Fruit fly (Drosophila melanogaster) whole organism, embryonic: Measurements from ENCODE around the gene CG31436.
A peak's percentile ranks its signal among the peaks of the same experiment; 100 is the strongest.

ENCODE experiments used
- Adf1 ChIP-seq: fragments of 200-800 bp; sonication (Bioruptor generic); IDR thresholded peaks from 2 replicates; pipeline ENCODE4 v1.3.6; 2022; ENCODE audit warnings: missing biosample characterization, missing genetic modification characterization
- CG10366 ChIP-seq: fragments of 200-800 bp; sonication (Bioruptor generic); IDR thresholded peaks from 2 replicates; pipeline ENCODE4 v1.3.6; 2022; ENCODE audit warnings: missing biosample characterization, missing genetic modification characterization
- CG10654 ChIP-seq: fragments of 200-800 bp; sonication (Bioruptor generic); optimal IDR thresholded peaks from 2 replicates; lab custom pipeline; 2016; ENCODE audit warnings: missing biosample characterization, missing genetic modification characterization
- CG10979 ChIP-seq: fragments of 200-800 bp; sonication (Bioruptor generic); optimal IDR thresholded peaks from 2 replicates; lab custom pipeline; 2018; ENCODE audit warnings: missing biosample characterization, mild to moderate bottlenecking, missing genetic modification characterization, moderate library complexity
- CG12236 ChIP-seq: fragments of 200-800 bp; sonication (Bioruptor generic); optimal IDR thresholded peaks from 2 replicates; lab custom pipeline; 2016; ENCODE audit warnings: missing biosample characterization, missing genetic modification characterization
- CG1233 ChIP-seq: fragments of 200-800 bp; sonication (Bioruptor generic); optimal IDR thresholded peaks from 4 replicates; lab custom pipeline; 2018; ENCODE audit warnings: missing biosample characterization, mild to moderate bottlenecking, missing genetic modification characterization
- CG13287 ChIP-seq: fragments of 200-800 bp; sonication (Bioruptor generic); IDR thresholded peaks from 2 replicates; pipeline ENCODE4 v1.3.6; 2022; ENCODE audit warnings: missing biosample characterization, missing genetic modification characterization; ENCODE audit not compliant: partially characterized antibody
- CG13296 ChIP-seq: fragments of 200-800 bp; sonication (Bioruptor generic); optimal IDR thresholded peaks from 3 replicates; lab custom pipeline; 2018; ENCODE audit warnings: missing biosample characterization, mild to moderate bottlenecking, missing genetic modification characterization
- CG17361 ChIP-seq: fragments of 200-800 bp; sonication (Bioruptor generic); IDR thresholded peaks from 3 replicates; pipeline ENCODE4 v1.3.6; 2022; ENCODE audit warnings: missing biosample characterization, missing genetic modification characterization
- CG17385 ChIP-seq: fragments of 200-800 bp; sonication (Bioruptor generic); optimal IDR thresholded peaks from 3 replicates; lab custom pipeline; 2018; ENCODE audit warnings: missing biosample characterization, mild to moderate bottlenecking, missing genetic modification characterization
- CG1792 ChIP-seq: fragments of 200-800 bp; sonication (Bioruptor generic); optimal IDR thresholded peaks from 2 replicates; lab custom pipeline; 2016; ENCODE audit warnings: missing biosample characterization, missing genetic modification characterization
- CG18599 ChIP-seq: fragments of 200-800 bp; sonication (Bioruptor generic); optimal IDR thresholded peaks from 3 replicates; lab custom pipeline; 2017; ENCODE audit warnings: missing biosample characterization, missing genetic modification characterization, mild to moderate bottlenecking, moderate library complexity, missing genetic modification reagents
- CG31388 ChIP-seq: fragments of 200-800 bp; sonication (Bioruptor generic); optimal IDR thresholded peaks from 2 replicates; lab custom pipeline; 2016; ENCODE audit warnings: missing biosample characterization, missing genetic modification characterization
- CG31441 ChIP-seq: fragments of 200-800 bp; sonication (Bioruptor generic); IDR thresholded peaks from 2 replicates; pipeline ENCODE4 v1.3.6; 2022; ENCODE audit warnings: missing biosample characterization, missing genetic modification characterization
- CG3838 ChIP-seq: fragments of 200-800 bp; sonication (Bioruptor generic); optimal IDR thresholded peaks from 3 replicates; lab custom pipeline; 2016; ENCODE audit warnings: missing biosample characterization, missing genetic modification characterization
- CG4854 ChIP-seq: fragments of 200-800 bp; sonication (Bioruptor generic); optimal IDR thresholded peaks from 2 replicates; lab custom pipeline; 2016; ENCODE audit warnings: missing biosample characterization, missing genetic modification characterization, inconsistent platforms
- CG5180 ChIP-seq: fragments of 200-800 bp; sonication (Bioruptor generic); optimal IDR thresholded peaks from 3 replicates; lab custom pipeline; 2017; ENCODE audit warnings: missing biosample characterization, missing genetic modification characterization, mild to moderate bottlenecking, moderate library complexity, missing genetic modification reagents
- CG6654 ChIP-seq: fragments of 200-800 bp; sonication (Bioruptor generic); optimal IDR thresholded peaks from 2 replicates; lab custom pipeline; 2017; ENCODE audit warnings: missing biosample characterization, mild to moderate bottlenecking, missing genetic modification characterization
- CG7357 ChIP-seq: fragments of 200-800 bp; sonication (Bioruptor generic); IDR thresholded peaks from 3 replicates; pipeline ENCODE4 v1.3.6; 2022; ENCODE audit warnings: missing biosample characterization, missing genetic modification characterization
- CG7928 ChIP-seq: fragments of 200-800 bp; sonication (Bioruptor generic); optimal IDR thresholded peaks from 2 replicates; lab custom pipeline; 2017; ENCODE audit warnings: missing biosample characterization, mild to moderate bottlenecking, missing genetic modification characterization
- CG7987 ChIP-seq: fragments of 200-800 bp; sonication (Bioruptor generic); optimal IDR thresholded peaks from 2 replicates; lab custom pipeline; 2018; ENCODE audit warnings: missing biosample characterization, mild to moderate bottlenecking, missing genetic modification characterization, moderate library complexity
- CG9215 ChIP-seq: fragments of 200-800 bp; sonication (Bioruptor generic); IDR thresholded peaks from 2 replicates; pipeline ENCODE4 v1.3.6; 2022; ENCODE audit warnings: missing biosample characterization, missing genetic modification characterization
- Camta ChIP-seq: fragments of 200-800 bp; sonication (Bioruptor generic); optimal IDR thresholded peaks from 2 replicates; lab custom pipeline; 2016; ENCODE audit warnings: missing biosample characterization, missing genetic modification characterization
- D ChIP-seq, 2 experiments: fragments of 200-800 bp in 1 of 2; fragments of >200 bp in 1 of 2; sonication (Bioruptor generic) in 1 of 2; optimal IDR thresholded peaks; 2 replicates in 1 of 2; 3 replicates in 1 of 2; lab custom pipeline; 2017; ENCODE audit warnings: mild to moderate bottlenecking in 1 of 2, missing biosample characterization in 1 of 2, missing genetic modification characterization in 1 of 2, missing genetic modification reagents in 1 of 2
- Dip3 ChIP-seq: fragments of 200-800 bp; sonication (Bioruptor generic); optimal IDR thresholded peaks from 3 replicates; lab custom pipeline; 2016; ENCODE audit warnings: missing biosample characterization, missing genetic modification characterization
- Doc3 ChIP-seq: fragments of 200-800 bp; sonication (Bioruptor generic); IDR thresholded peaks from 3 replicates; pipeline ENCODE4 v1.3.6; 2022; ENCODE audit warnings: missing biosample characterization, missing genetic modification characterization; ENCODE audit not compliant: partially characterized antibody
- Elba2 ChIP-seq: fragments of 200-800 bp; sonication (Bioruptor generic); optimal IDR thresholded peaks from 3 replicates; lab custom pipeline; 2016; ENCODE audit warnings: missing biosample characterization, missing genetic modification characterization
- Med ChIP-seq: fragments of 200-800 bp; sonication (Bioruptor generic); peaks from one replicate; lab custom pipeline; 2016; ENCODE audit warnings: missing biosample characterization, missing genetic modification characterization, mild to moderate bottlenecking, inconsistent platforms, moderate library complexity
- Neu2 ChIP-seq: fragments of 200-800 bp; sonication (Bioruptor generic); optimal IDR thresholded peaks from 3 replicates; lab custom pipeline; 2016; ENCODE audit warnings: missing biosample characterization, missing genetic modification characterization, borderline replicate concordance
- Nf-YC ChIP-seq: fragments of 200-800 bp; optimal IDR thresholded peaks from 3 replicates; lab custom pipeline; 2019; ENCODE audit warnings: missing biosample characterization, mild to moderate bottlenecking, missing genetic modification characterization, moderate library complexity
- TFAM ChIP-seq: fragments of 200-800 bp; sonication (Bioruptor generic); optimal IDR thresholded peaks from 2 replicates; lab custom pipeline; 2017; ENCODE audit warnings: missing biosample characterization, missing genetic modification characterization, inconsistent platforms
- Tbp ChIP-seq: fragments of >200 bp; optimal IDR thresholded peaks from 2 replicates; lab custom pipeline; 2018; ENCODE audit warnings: missing biosample characterization, missing genetic modification characterization
- bowl ChIP-seq: fragments of 200-800 bp; sonication (Bioruptor generic); IDR thresholded peaks from 2 replicates; pipeline ENCODE4 v1.3.6; 2022; ENCODE audit warnings: missing biosample characterization, missing genetic modification characterization
- cad ChIP-seq: fragments of >200 bp; optimal IDR thresholded peaks from 2 replicates; lab custom pipeline; 2017; ENCODE audit warnings: missing biosample characterization, missing genetic modification characterization
- cas ChIP-seq: fragments of 200-800 bp; sonication (Bioruptor generic); IDR thresholded peaks from 2 replicates; pipeline ENCODE4 v1.3.6; 2022; ENCODE audit warnings: missing biosample characterization, missing genetic modification characterization
- crp ChIP-seq, 2 experiments: fragments of 200-800 bp; sonication (Bioruptor generic); optimal IDR thresholded peaks; 2 replicates in 1 of 2; 3 replicates in 1 of 2; lab custom pipeline; 2017; ENCODE audit warnings: missing biosample characterization in 2 of 2, missing genetic modification characterization in 2 of 2, mild to moderate bottlenecking in 1 of 2, moderate library complexity in 1 of 2
- fd64A ChIP-seq: fragments of 200-800 bp; sonication (Bioruptor generic); optimal IDR thresholded peaks from 3 replicates; lab custom pipeline; 2018; ENCODE audit warnings: missing biosample characterization, mild to moderate bottlenecking, missing genetic modification characterization
- gce ChIP-seq: fragments of 200-800 bp; sonication (Bioruptor generic); IDR thresholded peaks from 3 replicates; pipeline ENCODE4 v1.3.6; 2022; ENCODE audit warnings: missing biosample characterization, missing genetic modification characterization
- her ChIP-seq: fragments of 200-800 bp; sonication (Bioruptor generic); optimal IDR thresholded peaks from 2 replicates; lab custom pipeline; 2016; ENCODE audit warnings: missing biosample characterization, missing genetic modification characterization
- kah ChIP-seq: fragments of 200-800 bp; sonication (Bioruptor generic); optimal IDR thresholded peaks from 2 replicates; lab custom pipeline; 2018; ENCODE audit warnings: missing biosample characterization, mild to moderate bottlenecking, missing genetic modification characterization
- onecut ChIP-seq: fragments of 200-800 bp; sonication (Bioruptor generic); IDR thresholded peaks from 2 replicates; pipeline ENCODE4 v1.3.6; 2022; ENCODE audit warnings: missing biosample characterization, missing genetic modification characterization
- pfk ChIP-seq: fragments of 200-800 bp; sonication (Bioruptor generic); optimal IDR thresholded peaks from 2 replicates; lab custom pipeline; 2018; ENCODE audit warnings: missing biosample characterization, mild to moderate bottlenecking, missing genetic modification characterization, moderate library complexity
- pum ChIP-seq: fragments of 200-800 bp; sonication (Bioruptor generic); optimal IDR thresholded peaks from 2 replicates; lab custom pipeline; 2016; ENCODE audit warnings: missing biosample characterization, missing genetic modification characterization
- rib ChIP-seq: fragments of 200-800 bp; sonication (Bioruptor generic); IDR thresholded peaks from 2 replicates; pipeline ENCODE4 v1.3.6; 2022; ENCODE audit warnings: missing biosample characterization, missing genetic modification characterization
- row ChIP-seq: fragments of 200-800 bp; sonication (Bioruptor generic); IDR thresholded peaks from 3 replicates; pipeline ENCODE4 v1.3.6; 2022; ENCODE audit warnings: missing biosample characterization, missing genetic modification characterization
- shn ChIP-seq: fragments of 200-800 bp; sonication (Bioruptor generic); optimal IDR thresholded peaks from 3 replicates; lab custom pipeline; 2016; ENCODE audit warnings: missing biosample characterization, missing genetic modification characterization
- sisA ChIP-seq: fragments of 200-800 bp; sonication (Bioruptor generic); IDR thresholded peaks from 2 replicates; pipeline ENCODE4 v1.3.6; 2022; ENCODE audit warnings: missing biosample characterization, missing genetic modification characterization
- ssp ChIP-seq: fragments of 200-800 bp; sonication (Bioruptor generic); IDR thresholded peaks from 2 replicates; pipeline ENCODE4 v1.3.6; 2022; ENCODE audit warnings: missing biosample characterization, missing genetic modification characterization
- tx ChIP-seq: fragments of 200-800 bp; sonication (Bioruptor generic); optimal IDR thresholded peaks from 2 replicates; lab custom pipeline; 2016; ENCODE audit warnings: missing biosample characterization, missing genetic modification characterization
- vvl ChIP-seq: fragments of 200-800 bp; sonication (Bioruptor generic); IDR thresholded peaks from 2 replicates; pipeline ENCODE4 v1.3.6; 2022; ENCODE audit warnings: missing biosample characterization, missing genetic modification characterization

Gene CG31436

dm6 chr3R:25262322-25262761 lies 41.6 kb upstream of the CG31436 start, which contains the start of the genes Kdsr and CG11858 (continued):
- TF ChIP-seq CG5180 (GFP tag; lab: Kevin White, UChicago) (no peak), CG17361 (no peak; the same call in 2 of the 3 replicates), Elba2 (no peak), CG13296 (GFP tag; lab: Kevin White, UChicago) (peak; percentile 56), TFAM (GFP tag; lab: Kevin White, UChicago) (no peak), CG10979 (tag; lab: Kevin White, UChicago) (peak; percentile 53), cad (GFP tag; lab: Kevin White, UChicago) (no peak), CG31441 (GFP tag; lab: Robert Waterston, UW) (no peak; the same call in 1 of the 2 replicates), shn (GFP tag; lab: Kevin White, UChicago) (peak; percentile 59), CG9215 (GFP tag; lab: Robert Waterston, UW) (peak; percentile 59), CG7987 (GFP tag; lab: Kevin White, UChicago) (peak; percentile 48), CG1792 (GFP tag; lab: Kevin White, UChicago) (peak; percentile 40), kah (GFP tag; lab: Kevin White, UChicago) (peak; percentile 1), cas (peak; percentile 52; the same call in 1 of the 2 replicates), rib (GFP tag; lab: Robert Waterston, UW) (peak; percentile 38; the same call in 1 of the 2 replicates), Med (peak; percentile 95), Nf-YC (peak; percentile 60), Camta (GFP tag; lab: Kevin White, UChicago) (peak; percentile 16), Dip3 (GFP tag; lab: Kevin White, UChicago) (peak; percentile 50), CG4854 (GFP tag; lab: Kevin White, UChicago) (peak; percentile 55), onecut (GFP tag; lab: Robert Waterston, UW) (no peak; the same call in 1 of the 2 replicates), crp (GFP tag; optimal IDR thresholded peaks at IDR 0.05; lab: Kevin White, UChicago) (peak in 1 of 2 experiments; percentile 49), her (GFP tag; lab: Kevin White, UChicago) (peak; percentile 30), pum (GFP tag; lab: Kevin White, UChicago) (peak; percentile 45), vvl (GFP tag; lab: Robert Waterston, UW) (peak; percentile 91), CG18599 (GFP tag; lab: Kevin White, UChicago) (no peak), Tbp (GFP tag; lab: Kevin White, UChicago) (no peak), D (optimal IDR thresholded peaks at IDR 0.05; lab: Kevin White, UChicago) (no peak), D (GFP tag; optimal IDR thresholded peaks at IDR 0.05; lab: Kevin White, UChicago) (no peak), sisA (GFP tag; lab: Robert Waterston, UW) (peak; percentile 68), CG6654 (no peak), CG13287 (GFP tag; lab: Robert Waterston, UW) (peak; percentile 64; the same call in 1 of the 2 replicates), CG12236 (GFP tag; lab: Kevin White, UChicago) (no peak), CG3838 (peak; percentile 42), row (peak; percentile 94), Doc3 (GFP tag; lab: Robert Waterston, UW) (no peak), Neu2 (GFP tag; lab: Kevin White, UChicago) (no peak), tx (GFP tag; lab: Kevin White, UChicago) (peak; percentile 26), CG31388 (GFP tag; lab: Kevin White, UChicago) (no peak), bowl (GFP tag; lab: Robert Waterston, UW) (no peak), CG10366 (GFP tag; lab: Robert Waterston, UW) (peak; percentile 52), CG7928 (GFP tag; lab: Kevin White, UChicago) (no peak), CG10654 (GFP tag; lab: Kevin White, UChicago) (peak; percentile 29), ssp (GFP tag; lab: Robert Waterston, UW) (peak; percentile 72), gce (GFP tag; lab: Robert Waterston, UW) (no peak), CG7357 (peak; percentile 53; the same call in 1 of the 3 replicates), fd64A (GFP tag; lab: Kevin White, UChicago) (no peak), Adf1 (GFP tag; lab: Robert Waterston, UW) (peak; percentile 54), CG17385 (GFP tag; lab: Kevin White, UChicago) (peak; percentile 29), CG1233 (GFP tag; lab: Kevin White, UChicago) (peak; percentile 25), pfk (no peak)
